Fruit fly (Drosophila melanogaster) whole organism, wandering third instar larva: ENCODE results near the gene CG7227.

ENCODE experiments used
- Dfd ChIP-seq: fragments of >200 bp; optimal IDR thresholded peaks from 2 replicates; lab custom pipeline; 2017; ENCODE audit warnings: missing biosample characterization, missing genetic modification characterization
- GATAd ChIP-seq: sonication (Bioruptor generic); optimal IDR thresholded peaks from 2 replicates; lab custom pipeline; 2016; ENCODE audit warnings: missing biosample characterization, missing genetic modification characterization
- OdsH ChIP-seq: fragments of 200-800 bp; sonication (Bioruptor generic); optimal IDR thresholded peaks from 2 replicates; lab custom pipeline; 2016; ENCODE audit warnings: missing biosample characterization, mild to moderate bottlenecking, missing genetic modification characterization
- br ChIP-seq: fragments of 200-800 bp; sonication (Bioruptor generic); optimal IDR thresholded peaks from 2 replicates; lab custom pipeline; 2016; ENCODE audit warnings: missing biosample characterization, missing genetic modification characterization
- fru ChIP-seq: fragments of 200-800 bp; sonication (Bioruptor generic); optimal IDR thresholded peaks from 3 replicates; lab custom pipeline; 2016; ENCODE audit warnings: missing biosample characterization, mild to moderate bottlenecking, missing genetic modification characterization
- lola ChIP-seq: fragments of >200 bp; optimal IDR thresholded peaks from 2 replicates; lab custom pipeline; 2017; ENCODE audit warnings: missing biosample characterization, missing genetic modification characterization
- psq ChIP-seq: fragments of 200-800 bp; sonication (Bioruptor generic); optimal IDR thresholded peaks from 3 replicates; lab custom pipeline; 2017; ENCODE audit warnings: missing biosample characterization, mild to moderate bottlenecking, missing genetic modification characterization, moderate library complexity
- usp ChIP-seq: fragments of >200 bp; optimal IDR thresholded peaks from 2 replicates; lab custom pipeline; 2017; ENCODE audit warnings: missing biosample characterization, missing genetic modification characterization

DNA sequence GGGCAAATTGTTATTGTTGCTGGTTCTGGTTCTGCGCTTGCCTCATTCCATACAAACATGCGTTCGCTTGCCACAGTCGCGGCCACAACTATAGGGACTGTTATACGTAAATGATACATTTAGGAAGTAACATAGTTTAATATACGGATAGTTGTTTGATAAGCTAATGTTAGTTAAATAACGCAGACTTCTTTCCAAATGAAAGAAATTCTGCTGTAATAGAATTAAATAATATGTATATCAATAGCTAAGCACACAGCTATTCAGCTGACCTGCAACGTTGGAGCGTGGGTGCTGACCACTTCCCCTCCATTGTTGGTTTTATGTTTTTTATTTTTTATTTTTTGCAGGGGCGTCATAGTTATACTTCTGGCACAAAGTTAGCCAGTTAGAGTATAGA is 36.8 kb upstream of the CG7227 start:
- TF ChIP-seq GATAd (GFP tag; lab: Kevin White, UChicago) (no peak), br (GFP tag; lab: Kevin White, UChicago) (peak; percentile 18), Dfd (GFP tag; lab: Kevin White, UChicago) (no peak), psq (GFP tag; lab: Kevin White, UChicago) (peak; percentile 16), fru (GFP tag; lab: Kevin White, UChicago) (peak; percentile 43), OdsH (GFP tag; lab: Kevin White, UChicago) (no peak), lola (GFP tag; lab: Kevin White, UChicago) (no peak), usp (GFP tag; lab: Kevin White, UChicago) (no peak)
